Worm (Caenorhabditis elegans) whole organism, mixed stage, embryonic: Measurements from ENCODE around the gene srh-136.

Source experiments
- M03D4.4 ChIP-seq: sonication (generic microtip); optimal IDR thresholded peaks from 2 replicates; lab custom pipeline; 2017; ENCODE audit warnings: mild to moderate bottlenecking, missing genetic modification characterization, missing compliant biosample characterization
- bed-3 ChIP-seq: fragments of 200-800 bp; sonication (Bioruptor generic); optimal IDR thresholded peaks from 3 replicates; lab custom pipeline; 2018; ENCODE audit warnings: mild to moderate bottlenecking, missing genetic modification characterization, moderate library complexity, missing compliant biosample characterization
- blmp-1 ChIP-seq: fragments of 150-350 bp; optimal IDR thresholded peaks from 2 replicates; lab custom pipeline; 2014; ENCODE audit warnings: missing biosample characterization, missing genetic modification characterization
- ceh-39 ChIP-seq: fragments of 150-350 bp; optimal IDR thresholded peaks from 2 replicates; lab custom pipeline; 2014; ENCODE audit warnings: missing biosample characterization, missing genetic modification characterization
- ceh-43 ChIP-seq: fragments of 200-800 bp; sonication (Bioruptor generic); optimal IDR thresholded peaks from 2 replicates; lab custom pipeline; 2018; ENCODE audit warnings: mild to moderate bottlenecking, missing genetic modification characterization, moderate library complexity, missing compliant biosample characterization
- ceh-83 ChIP-seq: fragments of 200-800 bp; sonication (Bioruptor generic); optimal IDR thresholded peaks from 2 replicates; lab custom pipeline; 2018; ENCODE audit warnings: mild to moderate bottlenecking, missing genetic modification characterization, missing compliant biosample characterization
- ces-1 ChIP-seq: fragments of 150-350 bp; optimal IDR thresholded peaks from 2 replicates; lab custom pipeline; 2014; ENCODE audit warnings: missing biosample characterization, missing genetic modification reagents, missing genetic modification characterization
- drap-1 ChIP-seq: fragments of 200-800 bp; sonication (Bioruptor generic); optimal IDR thresholded peaks from 3 replicates; lab custom pipeline; 2018; ENCODE audit warnings: mild to moderate bottlenecking, missing genetic modification characterization, missing compliant biosample characterization
- elt-3 ChIP-seq: fragments of 150-350 bp; optimal IDR thresholded peaks from 2 replicates; lab custom pipeline; 2014; ENCODE audit warnings: missing biosample characterization, missing genetic modification characterization
- flh-1 ChIP-seq: fragments of 200-800 bp; sonication (Bioruptor generic); optimal IDR thresholded peaks from 2 replicates; lab custom pipeline; 2018; ENCODE audit warnings: mild to moderate bottlenecking, missing genetic modification characterization, moderate library complexity, missing compliant biosample characterization
- ham-2 ChIP-seq: fragments of 200-800 bp; sonication (Bioruptor generic); optimal IDR thresholded peaks from 2 replicates; lab custom pipeline; 2018; ENCODE audit warnings: mild to moderate bottlenecking, missing genetic modification characterization, missing compliant biosample characterization
- hlh-1 ChIP-seq: fragments of 150-350 bp; optimal IDR thresholded peaks from 2 replicates; lab custom pipeline; 2014; ENCODE audit warnings: missing biosample characterization, missing genetic modification reagents, missing genetic modification characterization
- lin-13 ChIP-seq: fragments of 150-350 bp; optimal IDR thresholded peaks from 2 replicates; lab custom pipeline; 2014; ENCODE audit warnings: missing biosample characterization, missing genetic modification characterization
- lin-32 ChIP-seq: fragments of 200-800 bp; sonication (Bioruptor generic); optimal IDR thresholded peaks from 2 replicates; lab custom pipeline; 2018; ENCODE audit warnings: mild to moderate bottlenecking, missing genetic modification characterization, missing compliant biosample characterization
- lsy-2 ChIP-seq: fragments of 150-350 bp; optimal IDR thresholded peaks from 2 replicates; lab custom pipeline; 2014; ENCODE audit warnings: missing biosample characterization, missing genetic modification characterization
- mab-5 ChIP-seq: fragments of 150-350 bp; optimal IDR thresholded peaks from 2 replicates; lab custom pipeline; 2014; ENCODE audit warnings: missing biosample characterization, missing genetic modification characterization
- mls-2 ChIP-seq: sonication (generic microtip); optimal IDR thresholded peaks from 2 replicates; lab custom pipeline; 2016; ENCODE audit warnings: mild to moderate bottlenecking, missing genetic modification characterization, moderate library complexity, missing compliant biosample characterization
- nhr-12 ChIP-seq: fragments of 150-350 bp; optimal IDR thresholded peaks from 2 replicates; lab custom pipeline; 2014; ENCODE audit warnings: missing biosample characterization, missing genetic modification characterization
- nhr-2 ChIP-seq: fragments of 150-350 bp; optimal IDR thresholded peaks from 2 replicates; lab custom pipeline; 2014; ENCODE audit warnings: missing biosample characterization, missing genetic modification characterization
- nhr-237 ChIP-seq: fragments of 150-350 bp; optimal IDR thresholded peaks from 2 replicates; lab custom pipeline; 2014; ENCODE audit warnings: missing biosample characterization, missing genetic modification characterization
- nhr-28 ChIP-seq: fragments of 150-350 bp; optimal IDR thresholded peaks from 2 replicates; lab custom pipeline; 2014; ENCODE audit warnings: missing biosample characterization, missing genetic modification characterization
- nhr-76 ChIP-seq: sonication (generic microtip); optimal IDR thresholded peaks from 2 replicates; lab custom pipeline; 2017; ENCODE audit warnings: missing biosample characterization, missing genetic modification characterization
- pha-4 ChIP-seq: fragments of 150-350 bp; optimal IDR thresholded peaks from 2 replicates; lab custom pipeline; 2018; ENCODE audit warnings: missing biosample characterization, missing genetic modification reagents, missing genetic modification characterization
- snpc-4 ChIP-seq: fragments of 150-350 bp; optimal IDR thresholded peaks from 2 replicates; lab custom pipeline; 2014; ENCODE audit warnings: missing biosample characterization, missing genetic modification characterization
- sptf-1 ChIP-seq: sonication (generic microtip); optimal IDR thresholded peaks from 2 replicates; lab custom pipeline; 2017; ENCODE audit warnings: mild to moderate bottlenecking, missing genetic modification characterization, moderate library complexity, missing compliant biosample characterization
- tbx-8 ChIP-seq: fragments of 200-800 bp; sonication (Bioruptor generic); optimal IDR thresholded peaks from 2 replicates; lab custom pipeline; 2018; ENCODE audit warnings: mild to moderate bottlenecking, missing genetic modification characterization, moderate library complexity, missing compliant biosample characterization
- unc-120 ChIP-seq: sonication (generic microtip); optimal IDR thresholded peaks from 2 replicates; lab custom pipeline; 2017; ENCODE audit warnings: missing genetic modification characterization, missing compliant biosample characterization; ENCODE audit not compliant: poor library complexity, severe bottlenecking
- unc-39 ChIP-seq: fragments of 150-350 bp; optimal IDR thresholded peaks from 2 replicates; lab custom pipeline; 2014; ENCODE audit warnings: missing biosample characterization, missing genetic modification characterization
- unc-62 ChIP-seq: fragments of 150-350 bp; optimal IDR thresholded peaks from 2 replicates; lab custom pipeline; 2014; ENCODE audit warnings: missing biosample characterization, missing genetic modification reagents, missing genetic modification characterization
- zip-8 ChIP-seq: fragments of 150-350 bp; optimal IDR thresholded peaks from 2 replicates; lab custom pipeline; 2014; ENCODE audit warnings: missing biosample characterization, missing genetic modification characterization
- ztf-11 ChIP-seq: fragments of 150-350 bp; optimal IDR thresholded peaks from 2 replicates; lab custom pipeline; 2014; ENCODE audit warnings: missing biosample characterization, missing genetic modification characterization

The srh-136 gene

ce11 chrV:16494359-16494758, 3.0 kb downstream of the srh-136 start, which contains the start of gene comt-2:
comt-2 (minus strand) TSS chrV:16494489.
- TF ChIP-seq unc-120 (tag; lab: Kevin White, UChicago), result no peak
- no peak for TF ChIP-seq unc-39 (tag; lab: Kevin White, UChicago)
- no peak for TF ChIP-seq nhr-28
- no peak for TF ChIP-seq lin-13
- no peak for TF ChIP-seq mls-2 (tag; lab: Kevin White, UChicago)
- TF ChIP-seq drap-1, result no peak
- no peak for TF ChIP-seq ceh-43 (GFP tag; lab: Kevin White, UChicago)
- TF ChIP-seq ztf-11 (tag; lab: Kevin White, UChicago), result no peak
- TF ChIP-seq ces-1, result no peak
- no peak for TF ChIP-seq tbx-8
- no peak for TF ChIP-seq snpc-4 (tag; lab: Kevin White, UChicago)
- TF ChIP-seq mab-5 (tag; lab: Kevin White, UChicago), result no peak
- TF ChIP-seq unc-62, result no peak

- TF ChIP-seq zip-8, result no peak
- TF ChIP-seq nhr-76 (tag; lab: Kevin White, UChicago), result no peak
- TF ChIP-seq ces-1, result no peak
- TF ChIP-seq lin-13, result no peak
- no peak for TF ChIP-seq blmp-1 (tag; lab: Kevin White, UChicago)
- no peak for TF ChIP-seq mls-2 (tag; lab: Kevin White, UChicago)
- no peak for TF ChIP-seq ceh-43 (GFP tag; lab: Kevin White, UChicago)
- TF ChIP-seq sptf-1 (tag; lab: Kevin White, UChicago), result no peak
- TF ChIP-seq elt-3 (tag; lab: Kevin White, UChicago), result no peak
- TF ChIP-seq nhr-28, result no peak
- TF ChIP-seq ceh-39 (tag; lab: Kevin White, UChicago), result no peak
Measured at ce11 chrV:16488172-16488571, 9.2 kb downstream of the srh-136 start, which contains the start of gene sqst-4. sqst-4 (plus strand) TSS chrV:16488472.

- TF ChIP-seq lin-13 (no peak), ham-2 (GFP tag; lab: Kevin White, UChicago) (no peak), nhr-237 (no peak), unc-39 (tag; lab: Kevin White, UChicago) (no peak), hlh-1 (tag; lab: Kevin White, UChicago) (no peak), ceh-83 (no peak), unc-62 (no peak), ztf-11 (tag; lab: Kevin White, UChicago) (no peak), mls-2 (tag; lab: Kevin White, UChicago) (no peak), unc-120 (tag; lab: Kevin White, UChicago) (no peak), snpc-4 (tag; lab: Kevin White, UChicago) (no peak), M03D4.4 (tag; lab: Kevin White, UChicago) (no peak), mab-5 (tag; lab: Kevin White, UChicago) (no peak), nhr-2 (tag; lab: Kevin White, UChicago) (no peak)
Measured at ce11 chrV:16487474-16487873, 9.9 kb downstream of the srh-136 start, which contains the start of gene Y32B12A.5. Y32B12A.5 (minus strand) TSS chrV:16487574.

ce11 chrV:16483681-16484080, 13.7 kb downstream of the srh-136 start, which contains the start of gene srh-139:
srh-139 (plus strand) TSS chrV:16483981.
- no peak for TF ChIP-seq nhr-237
- no peak for TF ChIP-seq flh-1 (GFP tag; lab: Kevin White, UChicago)
- no peak for TF ChIP-seq lin-32
- no peak for TF ChIP-seq unc-62
- TF ChIP-seq ceh-83, result no peak
- TF ChIP-seq lin-13, result no peak
- TF ChIP-seq elt-3 (tag; lab: Kevin White, UChicago), result no peak
- TF ChIP-seq ces-1, result no peak
- TF ChIP-seq ham-2 (GFP tag; lab: Kevin White, UChicago), result no peak
- TF ChIP-seq hlh-1 (tag; lab: Kevin White, UChicago), result no peak
- TF ChIP-seq tbx-8, result no peak
- no peak for TF ChIP-seq sptf-1 (tag; lab: Kevin White, UChicago)
- no peak for TF ChIP-seq drap-1
- no peak for TF ChIP-seq bed-3 (GFP tag; lab: Kevin White, UChicago)
- no peak for TF ChIP-seq nhr-12 (tag; lab: Kevin White, UChicago)
- no peak for TF ChIP-seq blmp-1 (tag; lab: Kevin White, UChicago)
- TF ChIP-seq pha-4 (tag; lab: Kevin White, UChicago), result no peak

- no peak for TF ChIP-seq lin-32
- no peak for TF ChIP-seq ham-2 (GFP tag; lab: Kevin White, UChicago)
- no peak for TF ChIP-seq zip-8
- TF ChIP-seq lsy-2, result no peak
- no peak for TF ChIP-seq drap-1
- TF ChIP-seq tbx-8, result no peak
- TF ChIP-seq hlh-1 (tag; lab: Kevin White, UChicago), result no peak
- no peak for TF ChIP-seq ceh-39 (tag; lab: Kevin White, UChicago)
- TF ChIP-seq unc-39 (tag; lab: Kevin White, UChicago), result no peak
- TF ChIP-seq mls-2 (tag; lab: Kevin White, UChicago), result no peak
- no peak for TF ChIP-seq bed-3 (GFP tag; lab: Kevin White, UChicago)
- TF ChIP-seq, all 35 proteins: peak for 0
Measured at ce11 chrV:16483044-16483443, 14.4 kb downstream of the srh-136 start, which contains the start of gene F57E7.2. F57E7.2 (minus strand) TSS chrV:16483144.
